Fruit fly (Drosophila melanogaster): ENCODE results near the gene CG17440.

DNA sequence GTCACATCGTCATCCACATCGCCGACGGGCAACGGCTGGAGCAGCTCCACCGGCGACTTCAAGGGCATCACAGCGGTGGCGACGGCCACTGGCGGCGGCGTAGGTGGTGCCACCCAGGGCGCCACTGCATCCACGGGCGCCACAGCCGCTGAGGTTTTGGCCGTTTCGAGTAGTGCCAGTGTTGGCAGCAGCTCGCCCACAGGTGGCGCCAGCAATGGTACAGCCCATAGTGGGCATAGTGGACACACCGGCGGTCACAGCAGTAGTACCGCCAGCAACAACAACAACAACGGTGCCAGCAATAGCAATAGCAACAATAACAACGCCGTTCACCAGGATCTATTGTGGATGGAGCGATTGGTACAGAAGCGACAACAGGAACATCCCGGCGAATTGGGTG is 16.7 kb upstream of the CG17440 start:
- TF ChIP-seq Dll (optimal IDR thresholded peaks at IDR 0.05) (no peak), pan (optimal IDR thresholded peaks at IDR 0.05) (no peak), psq (optimal IDR thresholded peaks at IDR 0.05) (no peak), usp (GFP tag; optimal IDR thresholded peaks at IDR 0.05) (no peak)

All from whole organism.